Worm (Caenorhabditis elegans) whole organism, L4 larva: Measurements from ENCODE around the gene F46F3.3.

Source experiments
- F10B5.3 ChIP-seq: sonication (generic microtip); optimal IDR thresholded peaks from 2 replicates; lab custom pipeline; 2016; ENCODE audit warnings: mild to moderate bottlenecking, missing genetic modification characterization, missing compliant biosample characterization
- R02D3.7 ChIP-seq: fragments of 150-350 bp; sonication (generic microtip); optimal IDR thresholded peaks from 3 replicates; lab custom pipeline; 2014; ENCODE audit warnings: missing biosample characterization, missing genetic modification characterization
- T20F7.1 ChIP-seq: fragments of 200-800 bp; sonication (Bioruptor generic); optimal IDR thresholded peaks from 2 replicates; lab custom pipeline; 2018; ENCODE audit warnings: mild to moderate bottlenecking, missing genetic modification characterization, missing compliant biosample characterization
- T26A8.4 ChIP-seq: fragments of 200-800 bp; sonication (Bioruptor generic); IDR thresholded peaks from 2 replicates; pipeline ENCODE4 v1.3.6; 2022; ENCODE audit warnings: missing genetic modification characterization, missing compliant biosample characterization
- Y5F2A.4 ChIP-seq: fragments of 200-800 bp; sonication (Bioruptor generic); optimal IDR thresholded peaks from 2 replicates; lab custom pipeline; 2018; ENCODE audit warnings: mild to moderate bottlenecking, missing genetic modification characterization, missing compliant biosample characterization
- aha-1 ChIP-seq: fragments of 150-350 bp; peaks from one replicate; lab custom pipeline; 2014; ENCODE audit warnings: missing biosample characterization, missing genetic modification characterization
- arid-1 ChIP-seq: fragments of 200-800 bp; sonication (Bioruptor generic); conservative IDR thresholded peaks from 2 replicates; pipeline ENCODE4 v1.3.6; 2022; ENCODE audit warnings: missing genetic modification reagents, missing genetic modification characterization, missing compliant biosample characterization
- attf-4 ChIP-seq: sonication (generic microtip); optimal IDR thresholded peaks from 3 replicates; lab custom pipeline; 2017; ENCODE audit warnings: missing biosample characterization, missing genetic modification characterization
- ceh-62 ChIP-seq: sonication (generic microtip); optimal IDR thresholded peaks from 2 replicates; lab custom pipeline; 2017; ENCODE audit warnings: missing biosample characterization, missing genetic modification characterization
- ctbp-1 ChIP-seq: fragments of 200-800 bp; sonication (Bioruptor generic); IDR thresholded peaks from 2 replicates; pipeline ENCODE4 v1.3.6; 2022; ENCODE audit warnings: missing genetic modification reagents, missing genetic modification characterization, missing compliant biosample characterization
- daf-12 ChIP-seq: fragments of 150-350 bp; optimal IDR thresholded peaks from 2 replicates; lab custom pipeline; 2014; ENCODE audit warnings: missing biosample characterization, missing genetic modification reagents, missing genetic modification characterization
- daf-16 ChIP-seq, 3 experiments: sonication (generic microtip); optimal IDR thresholded peaks; 2 replicates each; lab custom pipeline; 2016 to 2017; ENCODE audit warnings: missing genetic modification characterization in 3 of 3, missing genetic modification reagents in 3 of 3, mild to moderate bottlenecking in 2 of 3, missing compliant biosample characterization in 2 of 3, missing biosample characterization in 1 of 3, moderate library complexity in 1 of 3
- dmd-6 ChIP-seq: fragments of 200-800 bp; sonication (Bioruptor generic); IDR thresholded peaks from 2 replicates; pipeline ENCODE4 v1.3.6; 2022; ENCODE audit warnings: missing genetic modification reagents, missing genetic modification characterization, missing compliant biosample characterization
- dmd-9 ChIP-seq: fragments of 200-800 bp; sonication (Bioruptor generic); IDR thresholded peaks from 2 replicates; pipeline ENCODE4 v1.3.6; 2022; ENCODE audit warnings: missing genetic modification reagents, missing genetic modification characterization, missing compliant biosample characterization
- egl-43 ChIP-seq: fragments of 200-800 bp; sonication (Bioruptor generic); IDR thresholded peaks from 2 replicates; pipeline ENCODE4 v1.3.6; 2022; ENCODE audit warnings: missing genetic modification reagents, missing genetic modification characterization, missing compliant biosample characterization
- fkh-10 ChIP-seq: fragments of 150-350 bp; optimal IDR thresholded peaks from 2 replicates; lab custom pipeline; 2014; ENCODE audit warnings: missing biosample characterization, missing genetic modification reagents, missing genetic modification characterization
- fos-1 ChIP-seq: fragments of 150-350 bp; optimal IDR thresholded peaks from 2 replicates; lab custom pipeline; 2014; ENCODE audit warnings: missing biosample characterization, missing genetic modification characterization
- hlh-11 ChIP-seq: fragments of 200-800 bp; sonication (Bioruptor generic); optimal IDR thresholded peaks from 2 replicates; lab custom pipeline; 2018; ENCODE audit warnings: mild to moderate bottlenecking, missing genetic modification characterization, missing compliant biosample characterization
- hmg-1.1 ChIP-seq: fragments of 200-800 bp; sonication (Bioruptor generic); IDR thresholded peaks from 2 replicates; pipeline ENCODE4 v1.3.6; 2022; ENCODE audit warnings: missing genetic modification reagents, missing genetic modification characterization, missing compliant biosample characterization
- lin-1 ChIP-seq: fragments of 200-800 bp; sonication (Bioruptor generic); IDR thresholded peaks from 2 replicates; pipeline ENCODE4 v1.3.6; 2022; ENCODE audit warnings: missing genetic modification reagents, missing genetic modification characterization, missing compliant biosample characterization
- lin-15B ChIP-seq: fragments of 150-350 bp; sonication (generic microtip); optimal IDR thresholded peaks from 3 replicates; lab custom pipeline; 2014; ENCODE audit warnings: missing biosample characterization, missing genetic modification characterization
- lin-38 ChIP-seq: fragments of 200-800 bp; sonication (Bioruptor generic); IDR thresholded peaks from 2 replicates; pipeline ENCODE4 v1.3.6; 2022; ENCODE audit warnings: missing genetic modification reagents, missing genetic modification characterization, missing compliant biosample characterization
- lin-39 ChIP-seq: fragments of 150-350 bp; optimal IDR thresholded peaks from 2 replicates; lab custom pipeline; 2014; ENCODE audit warnings: missing biosample characterization, missing genetic modification reagents, missing genetic modification characterization
- madf-9 ChIP-seq: fragments of 200-800 bp; sonication (Bioruptor generic); conservative IDR thresholded peaks from 2 replicates; pipeline ENCODE4 v1.3.6; 2022; ENCODE audit warnings: missing genetic modification reagents, missing genetic modification characterization, missing compliant biosample characterization
- mdl-1 ChIP-seq, 2 experiments: fragments of 150-350 bp in 1 of 2; sonication (generic microtip) in 1 of 2; optimal IDR thresholded peaks; 2 replicates each; lab custom pipeline; 2014 to 2017; ENCODE audit warnings: missing biosample characterization in 2 of 2, missing genetic modification characterization in 2 of 2
- mdt-29 ChIP-seq: fragments of 200-800 bp; sonication (Bioruptor generic); IDR thresholded peaks from 2 replicates; pipeline ENCODE4 v1.3.6; 2022; ENCODE audit warnings: missing genetic modification reagents, missing genetic modification characterization, missing compliant biosample characterization
- mep-1 ChIP-seq: fragments of 150-350 bp; sonication (generic microtip); optimal IDR thresholded peaks from 3 replicates; lab custom pipeline; 2014; ENCODE audit warnings: missing biosample characterization, missing genetic modification characterization
- nhr-11 ChIP-seq: fragments of 150-350 bp; optimal IDR thresholded peaks from 2 replicates; lab custom pipeline; 2014; ENCODE audit warnings: missing biosample characterization, missing genetic modification characterization
- nhr-111 ChIP-seq: fragments of 200-800 bp; sonication (Bioruptor generic); optimal IDR thresholded peaks from 2 replicates; lab custom pipeline; 2018; ENCODE audit warnings: mild to moderate bottlenecking, missing genetic modification characterization, missing compliant biosample characterization
- nhr-28 ChIP-seq: fragments of 150-350 bp; optimal IDR thresholded peaks from 2 replicates; lab custom pipeline; 2014; ENCODE audit warnings: missing biosample characterization, missing genetic modification characterization
- nhr-41 ChIP-seq: fragments of 200-800 bp; sonication (Bioruptor generic); IDR thresholded peaks from 2 replicates; pipeline ENCODE4 v1.3.6; 2022; ENCODE audit warnings: missing genetic modification reagents, missing genetic modification characterization, missing compliant biosample characterization
- nhr-48 ChIP-seq: sonication (generic microtip); optimal IDR thresholded peaks from 2 replicates; lab custom pipeline; 2016; ENCODE audit warnings: mild to moderate bottlenecking, missing genetic modification characterization, missing compliant biosample characterization
- nhr-77 ChIP-seq: fragments of 150-350 bp; optimal IDR thresholded peaks from 2 replicates; lab custom pipeline; 2014; ENCODE audit warnings: missing biosample characterization, missing genetic modification characterization
- pha-4 ChIP-seq, 2 experiments: fragments of 150-350 bp in 1 of 2; fragments of 200-800 bp in 1 of 2; sonication (Bioruptor generic) in 1 of 2; IDR thresholded peaks in 1 of 2; optimal IDR thresholded peaks in 1 of 2; 2 replicates each; pipeline versions ENCODE4 v1.3.6 to Lab custom; 2014 to 2022; ENCODE audit warnings: missing genetic modification characterization in 2 of 2, missing genetic modification reagents in 2 of 2, missing biosample characterization in 1 of 2, missing compliant biosample characterization in 1 of 2
- php-3 ChIP-seq: fragments of 200-800 bp; sonication (Bioruptor generic); IDR thresholded peaks from 2 replicates; pipeline ENCODE4 v1.3.6; 2022; ENCODE audit warnings: missing genetic modification reagents, missing genetic modification characterization, missing compliant biosample characterization
- pqm-1 ChIP-seq: sonication (generic microtip); optimal IDR thresholded peaks from 2 replicates; lab custom pipeline; 2017; ENCODE audit warnings: missing biosample characterization, missing genetic modification characterization
- sdz-12 ChIP-seq: fragments of 200-800 bp; sonication (Bioruptor generic); optimal IDR thresholded peaks from 2 replicates; lab custom pipeline; 2018; ENCODE audit warnings: mild to moderate bottlenecking, missing genetic modification characterization, missing compliant biosample characterization
- snpc-4 ChIP-seq: fragments of 150-350 bp; optimal IDR thresholded peaks from 2 replicates; lab custom pipeline; 2014; ENCODE audit warnings: missing biosample characterization, missing genetic modification characterization
- spr-1 ChIP-seq: sonication (generic microtip); optimal IDR thresholded peaks from 2 replicates; lab custom pipeline; 2016; ENCODE audit warnings: mild to moderate bottlenecking, missing genetic modification characterization, missing compliant biosample characterization
- spr-3 ChIP-seq: fragments of 200-800 bp; sonication (Bioruptor generic); optimal IDR thresholded peaks from 2 replicates; lab custom pipeline; 2018; ENCODE audit warnings: mild to moderate bottlenecking, missing genetic modification characterization, missing compliant biosample characterization
- tag-97 ChIP-seq: fragments of 200-800 bp; sonication (Bioruptor generic); IDR thresholded peaks from 2 replicates; pipeline ENCODE4 v1.3.6; 2022; ENCODE audit warnings: missing genetic modification characterization, missing compliant biosample characterization
- tra-1 ChIP-seq: fragments of 200-800 bp; sonication (Bioruptor generic); IDR thresholded peaks from 2 replicates; pipeline ENCODE4 v1.3.6; 2022; ENCODE audit warnings: missing genetic modification reagents, missing genetic modification characterization, missing compliant biosample characterization
- vab-7 ChIP-seq: fragments of 200-800 bp; sonication (Bioruptor generic); IDR thresholded peaks from 2 replicates; pipeline ENCODE4 v1.3.6; 2022; ENCODE audit warnings: missing genetic modification reagents, missing genetic modification characterization, missing compliant biosample characterization
- zag-1 ChIP-seq: fragments of 150-350 bp; optimal IDR thresholded peaks from 2 replicates; lab custom pipeline; 2014; ENCODE audit warnings: missing biosample characterization, missing genetic modification characterization
- zfp-2 ChIP-seq: sonication (generic microtip); optimal IDR thresholded peaks from 2 replicates; lab custom pipeline; 2016; ENCODE audit warnings: mild to moderate bottlenecking, missing genetic modification characterization, missing compliant biosample characterization
- zfp-3 ChIP-seq: fragments of 200-800 bp; sonication (Bioruptor generic); conservative IDR thresholded peaks from 2 replicates; pipeline ENCODE4 v1.3.6; 2022; ENCODE audit warnings: missing genetic modification reagents, missing genetic modification characterization, missing compliant biosample characterization
- zip-11 ChIP-seq: fragments of 200-800 bp; sonication (Bioruptor generic); IDR thresholded peaks from 2 replicates; pipeline ENCODE4 v1.3.6; 2022; ENCODE audit warnings: missing genetic modification characterization, missing compliant biosample characterization
- ztf-7 ChIP-seq: fragments of 150-350 bp; optimal IDR thresholded peaks from 2 replicates; lab custom pipeline; 2014; ENCODE audit warnings: missing biosample characterization, missing genetic modification characterization

The F46F3.3 gene

DNA sequence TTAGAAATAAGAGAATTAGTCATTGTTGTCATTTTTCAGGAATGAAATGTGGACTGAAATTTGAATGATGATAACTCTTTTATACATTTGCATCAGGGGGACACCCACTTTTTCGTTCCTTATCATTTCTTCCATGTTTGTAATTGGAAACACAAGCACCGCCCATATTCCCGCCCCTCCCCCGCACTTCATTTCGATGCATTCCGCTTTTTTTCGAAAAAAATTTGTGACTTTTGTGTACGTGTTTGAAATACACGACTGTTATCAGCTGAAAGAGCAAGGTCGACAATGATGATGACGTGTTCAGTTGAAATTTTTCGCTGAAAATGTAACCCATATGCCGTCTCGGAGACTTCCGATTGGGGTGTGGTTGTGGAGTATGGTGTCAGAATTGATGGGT lies 16.6 kb upstream of the F46F3.3 start, which contains the start of gene zip-10:
TSS of gene zip-10 (minus strand) at position 43 of the 400 bp plus-strand sequence.
- TF ChIP-seq nhr-41 (0 out of 2 replicates have a peak, but pooled peaks have one; percentile 38), nhr-111 (GFP tag; lab: Kevin White, UChicago) (no peak), ztf-7 (tag; lab: Kevin White, UChicago) (peak; percentile 10), spr-1 (no peak), nhr-48 (peak; percentile 40), php-3 (GFP tag; lab: Robert Waterston, UW) (peak; percentile 68; the same call in 1 of the 2 replicates), tag-97 (GFP tag; lab: Robert Waterston, UW) (no peak), zfp-2 (tag; lab: Kevin White, UChicago) (no peak), lin-1 (0 out of 2 replicates have a peak, but pooled peaks have one; percentile 16), snpc-4 (tag; lab: Kevin White, UChicago) (no peak), nhr-28 (tag; lab: Kevin White, UChicago) (peak; percentile 58), mep-1 (tag; lab: Kevin White, UChicago) (no peak), nhr-77 (tag; lab: Kevin White, UChicago) (peak; percentile 7), arid-1 (GFP tag; lab: Robert Waterston, UW) (no peak), T20F7.1 (GFP tag; lab: Kevin White, UChicago) (peak; percentile 7), attf-4 (tag; lab: Kevin White, UChicago) (no peak), pqm-1 (tag; lab: Kevin White, UChicago) (peak; percentile 72), hmg-1.1 (GFP tag; lab: Robert Waterston, UW) (no peak), zag-1 (no peak), aha-1 (tag; lab: Kevin White, UChicago) (no peak), lin-15B (tag; lab: Kevin White, UChicago) (no peak), dmd-9 (GFP tag; lab: Robert Waterston, UW) (no peak), madf-9 (no peak), zip-11 (no peak), R02D3.7 (no peak), lin-38 (GFP tag; lab: Robert Waterston, UW) (no peak), egl-43 (GFP tag; lab: Robert Waterston, UW) (no peak), vab-7 (GFP tag; lab: Robert Waterston, UW) (no peak), hlh-11 (tag; lab: Kevin White, UChicago) (peak; percentile 78), T26A8.4 (GFP tag; lab: Robert Waterston, UW) (no peak), daf-16 (GFP tag; optimal IDR thresholded peaks at IDR 0.05; lab: Kevin White, UChicago) (no peak), daf-16 (tag; optimal IDR thresholded peaks at IDR 0.05; lab: Kevin White, UChicago) (peak; percentile 69), pha-4 (GFP tag; IDR thresholded peaks at IDR 0.05; lab: Robert Waterston, UW) (no peak), pha-4 (tag; optimal IDR thresholded peaks at IDR 0.05; lab: Kevin White, UChicago) (no peak), Y5F2A.4 (no peak), ceh-62 (no peak), mdl-1 (tag; optimal IDR thresholded peaks at IDR 0.05; lab: Kevin White, UChicago) (peak in 1 of 2 experiments; percentile 1), lin-39 (tag; lab: Kevin White, UChicago) (no peak), spr-3 (GFP tag; lab: Kevin White, UChicago) (no peak), daf-12 (tag; lab: Kevin White, UChicago) (no peak), F10B5.3 (tag; lab: Kevin White, UChicago) (no peak), fkh-10 (GFP tag; lab: Kevin White, UChicago) (no peak), tra-1 (GFP tag; lab: Robert Waterston, UW) (0 out of 2 replicates have a peak, but pooled peaks have one; percentile 43), zfp-3 (GFP tag; lab: Robert Waterston, UW) (no peak), sdz-12 (no peak), nhr-11 (no peak), ctbp-1 (GFP tag; lab: Robert Waterston, UW) (no peak), dmd-6 (GFP tag; lab: Robert Waterston, UW) (peak; percentile 90), mdt-29 (GFP tag; lab: Robert Waterston, UW) (0 out of 2 replicates have a peak, but pooled peaks have one; percentile 29), fos-1 (tag; lab: Kevin White, UChicago) (no peak)
- TF ChIP-seq, all 104 proteins: peak for 15
